Fruit fly (Drosophila melanogaster) whole organism, wandering third instar larva: ENCODE data around the gene CG14069.

Experiments
- CG9705 ChIP-seq: fragments of 200-800 bp; sonication (Bioruptor generic); optimal IDR thresholded peaks from 2 replicates; lab custom pipeline; 2018; ENCODE audit warnings: missing biosample characterization, mild to moderate bottlenecking, missing genetic modification characterization
- N ChIP-seq: fragments of >200 bp; optimal IDR thresholded peaks from 2 replicates; lab custom pipeline; 2018; ENCODE audit warnings: missing biosample characterization, missing external identifiers, missing genetic modification characterization
- Sp1 ChIP-seq: fragments of 200-800 bp; sonication (Bioruptor generic); optimal IDR thresholded peaks from 3 replicates; lab custom pipeline; 2019; ENCODE audit warnings: missing biosample characterization, mild to moderate bottlenecking, missing genetic modification characterization, moderate library complexity
- h ChIP-seq: fragments of 200-800 bp; sonication (Bioruptor generic); optimal IDR thresholded peaks from 3 replicates; lab custom pipeline; 2016; ENCODE audit warnings: missing biosample characterization, mild to moderate bottlenecking, missing genetic modification characterization
- psq ChIP-seq: fragments of 200-800 bp; sonication (Bioruptor generic); optimal IDR thresholded peaks from 3 replicates; lab custom pipeline; 2017; ENCODE audit warnings: missing biosample characterization, mild to moderate bottlenecking, missing genetic modification characterization, moderate library complexity
- tai ChIP-seq: sonication (Bioruptor generic); optimal IDR thresholded peaks from 2 replicates; lab custom pipeline; 2016; ENCODE audit warnings: missing biosample characterization, missing genetic modification characterization

Gene CG14069

dm6 chr2L:10869867-10870266, 40.6 kb downstream of the CG14069 start, which contains the start of gene CG12517:
TSS of gene CG12517 (plus strand) at chr2L:10870167.
- TF ChIP-seq N (no peak), tai (GFP tag; lab: Kevin White, UChicago) (no peak), h (no peak), CG9705 (GFP tag; lab: Kevin White, UChicago) (no peak), psq (GFP tag; lab: Kevin White, UChicago) (no peak), Sp1 (GFP tag; lab: Kevin White, UChicago) (no peak)
